Worm (Caenorhabditis elegans) whole organism, young adult: ENCODE measurements around the gene C04A2.15.

Experiments
- C17E4.6 ChIP-seq: fragments of 200-800 bp; sonication (Bioruptor generic); IDR thresholded peaks from 2 replicates; pipeline ENCODE4 v1.3.6; 2022; ENCODE audit warnings: missing genetic modification reagents, missing genetic modification characterization, missing compliant biosample characterization
- F10E7.11 ChIP-seq: sonication (generic microtip); optimal IDR thresholded peaks from 2 replicates; lab custom pipeline; 2017; ENCODE audit warnings: mild to moderate bottlenecking, missing genetic modification characterization, moderate library complexity, missing compliant biosample characterization
- F22D6.2 ChIP-seq: sonication (generic microtip); optimal IDR thresholded peaks from 2 replicates; lab custom pipeline; 2016; ENCODE audit warnings: mild to moderate bottlenecking, missing genetic modification characterization, missing compliant biosample characterization
- F37B4.10 ChIP-seq: fragments of 200-800 bp; sonication (Bioruptor generic); IDR thresholded peaks from 2 replicates; pipeline ENCODE4 v1.3.6; 2022; ENCODE audit warnings: missing genetic modification characterization, missing compliant biosample characterization
- F57A8.1 ChIP-seq: fragments of 200-800 bp; sonication (Bioruptor generic); optimal IDR thresholded peaks from 2 replicates; lab custom pipeline; 2018; ENCODE audit warnings: mild to moderate bottlenecking, missing genetic modification characterization, moderate library complexity, missing compliant biosample characterization
- T26A5.8 ChIP-seq: sonication (generic microtip); optimal IDR thresholded peaks from 2 replicates; lab custom pipeline; 2016; ENCODE audit warnings: missing genetic modification characterization, missing compliant biosample characterization
- aptf-2 ChIP-seq: fragments of 200-800 bp; sonication (Bioruptor generic); conservative IDR thresholded peaks from 2 replicates; pipeline ENCODE4 v1.3.6; 2022; ENCODE audit warnings: missing genetic modification reagents, missing genetic modification characterization, missing compliant biosample characterization
- athp-1 ChIP-seq: sonication (generic microtip); optimal IDR thresholded peaks from 2 replicates; lab custom pipeline; 2017; ENCODE audit warnings: mild to moderate bottlenecking, missing genetic modification characterization, missing compliant biosample characterization
- attf-3 ChIP-seq: fragments of 200-800 bp; sonication (Bioruptor generic); conservative IDR thresholded peaks from 2 replicates; pipeline ENCODE4 v1.3.6; 2022; ENCODE audit warnings: missing genetic modification reagents, missing genetic modification characterization, missing compliant biosample characterization
- attf-6 ChIP-seq: fragments of 200-800 bp; sonication (Bioruptor generic); IDR thresholded peaks from 2 replicates; pipeline ENCODE4 v1.3.6; 2022; ENCODE audit warnings: missing genetic modification reagents, missing genetic modification characterization, missing compliant biosample characterization
- cebp-1 ChIP-seq, 2 experiments: fragments of 200-800 bp in 1 of 2; sonication (Bioruptor generic) in 1 of 2; sonication (generic microtip) in 1 of 2; IDR thresholded peaks in 1 of 2; optimal IDR thresholded peaks in 1 of 2; 2 replicates each; pipeline versions ENCODE4 v1.3.6 to Lab custom; 2017 to 2022; ENCODE audit warnings: missing compliant biosample characterization in 2 of 2, missing genetic modification characterization in 2 of 2, mild to moderate bottlenecking in 1 of 2, missing genetic modification reagents in 1 of 2, moderate library complexity in 1 of 2
- cebp-2 ChIP-seq: fragments of 200-800 bp; sonication (Bioruptor generic); IDR thresholded peaks from 2 replicates; pipeline ENCODE4 v1.3.6; 2022; ENCODE audit warnings: missing genetic modification characterization, missing compliant biosample characterization
- ceh-100 ChIP-seq: fragments of 200-800 bp; sonication (Bioruptor generic); IDR thresholded peaks from 2 replicates; pipeline ENCODE4 v1.3.6; 2022; ENCODE audit warnings: missing genetic modification reagents, missing genetic modification characterization, missing compliant biosample characterization
- ceh-27 ChIP-seq: fragments of 200-800 bp; sonication (Bioruptor generic); optimal IDR thresholded peaks from 2 replicates; lab custom pipeline; 2018; ENCODE audit warnings: mild to moderate bottlenecking, missing genetic modification characterization, moderate library complexity, missing compliant biosample characterization
- ceh-40 ChIP-seq: fragments of 200-800 bp; sonication (Bioruptor generic); IDR thresholded peaks from 2 replicates; pipeline ENCODE4 v1.3.6; 2022; ENCODE audit warnings: missing genetic modification characterization, missing compliant biosample characterization
- ceh-79 ChIP-seq: sonication (generic microtip); optimal IDR thresholded peaks from 2 replicates; lab custom pipeline; 2017; ENCODE audit warnings: mild to moderate bottlenecking, missing genetic modification characterization, missing compliant biosample characterization
- dox-1 ChIP-seq: fragments of 200-800 bp; sonication (Bioruptor generic); IDR thresholded peaks from 2 replicates; pipeline ENCODE4 v1.3.6; 2022; ENCODE audit warnings: missing genetic modification reagents, missing genetic modification characterization, missing compliant biosample characterization
- efl-1 ChIP-seq: fragments of 150-350 bp; optimal IDR thresholded peaks from 2 replicates; lab custom pipeline; 2014; ENCODE audit warnings: missing biosample characterization, missing genetic modification reagents, missing genetic modification characterization
- egl-44 ChIP-seq: fragments of 200-800 bp; sonication (Bioruptor generic); IDR thresholded peaks from 2 replicates; pipeline ENCODE4 v1.3.6; 2022; ENCODE audit warnings: missing genetic modification reagents, missing genetic modification characterization, missing compliant biosample characterization
- ekl-4 ChIP-seq: fragments of 200-800 bp; sonication (Bioruptor generic); IDR thresholded peaks from 2 replicates; pipeline ENCODE4 v1.3.6; 2022; ENCODE audit warnings: missing genetic modification reagents, missing genetic modification characterization, missing compliant biosample characterization
- ets-4 ChIP-seq: fragments of 200-800 bp; sonication (Bioruptor generic); optimal IDR thresholded peaks from 2 replicates; lab custom pipeline; 2018; ENCODE audit warnings: mild to moderate bottlenecking, missing genetic modification characterization, missing compliant biosample characterization
- him-1 ChIP-seq: sonication (generic microtip); optimal IDR thresholded peaks from 2 replicates; lab custom pipeline; 2016; ENCODE audit warnings: missing genotype, missing genetic modification reagents, missing genetic modification characterization, missing compliant biosample characterization
- hlh-12 ChIP-seq: sonication (generic microtip); optimal IDR thresholded peaks from 2 replicates; lab custom pipeline; 2016; ENCODE audit warnings: missing genetic modification characterization, missing compliant biosample characterization
- hlh-26 ChIP-seq: fragments of 200-800 bp; sonication (Bioruptor generic); conservative IDR thresholded peaks from 2 replicates; pipeline ENCODE4 v1.3.6; 2022; ENCODE audit warnings: missing genetic modification reagents, missing genetic modification characterization, missing compliant biosample characterization
- hmg-1.2 ChIP-seq: fragments of 200-800 bp; sonication (Bioruptor generic); IDR thresholded peaks from 2 replicates; pipeline ENCODE4 v1.3.6; 2022; ENCODE audit warnings: missing genetic modification reagents, missing genetic modification characterization, missing compliant biosample characterization
- hsf-1 ChIP-seq: fragments of 200-800 bp; sonication (Bioruptor generic); IDR thresholded peaks from 2 replicates; pipeline ENCODE4 v1.3.6; 2022; ENCODE audit warnings: missing genetic modification reagents, missing genetic modification characterization, missing compliant biosample characterization
- let-607 ChIP-seq, 2 experiments: fragments of 200-800 bp in 1 of 2; sonication (Bioruptor generic) in 1 of 2; sonication (generic microtip) in 1 of 2; optimal IDR thresholded peaks; 2 replicates each; lab custom pipeline; 2016 to 2018; ENCODE audit warnings: mild to moderate bottlenecking in 2 of 2, missing compliant biosample characterization in 2 of 2, missing genetic modification characterization in 2 of 2, moderate library complexity in 2 of 2, missing genotype in 1 of 2
- lsl-1 ChIP-seq: fragments of 200-800 bp; sonication (Bioruptor generic); optimal IDR thresholded peaks from 2 replicates; lab custom pipeline; 2018; ENCODE audit warnings: mild to moderate bottlenecking, missing genetic modification characterization, moderate library complexity, missing compliant biosample characterization
- lsy-27 ChIP-seq: sonication (generic microtip); optimal IDR thresholded peaks from 2 replicates; lab custom pipeline; 2017; ENCODE audit warnings: missing genetic modification characterization, mild to moderate bottlenecking, missing compliant biosample characterization, antibody characterized with exemption, missing genotype, borderline replicate concordance; ENCODE audit not compliant: insufficient read depth
- madf-10 ChIP-seq: sonication (generic microtip); optimal IDR thresholded peaks from 2 replicates; lab custom pipeline; 2016; ENCODE audit warnings: mild to moderate bottlenecking, missing genetic modification characterization, missing compliant biosample characterization
- madf-3 ChIP-seq: fragments of 200-800 bp; sonication (Bioruptor generic); IDR thresholded peaks from 2 replicates; pipeline ENCODE4 v1.3.6; 2022; ENCODE audit warnings: missing genetic modification reagents, missing genetic modification characterization, missing compliant biosample characterization
- madf-8 ChIP-seq: fragments of 200-800 bp; sonication (Bioruptor generic); conservative IDR thresholded peaks from 2 replicates; pipeline ENCODE4 v1.3.6; 2022; ENCODE audit warnings: missing genetic modification reagents, missing genetic modification characterization, missing compliant biosample characterization
- nfyb-1 ChIP-seq: fragments of 200-800 bp; sonication (Bioruptor generic); IDR thresholded peaks from 2 replicates; pipeline ENCODE4 v1.3.6; 2022; ENCODE audit warnings: missing genetic modification reagents, missing genetic modification characterization, missing compliant biosample characterization
- nhr-120 ChIP-seq: fragments of 200-800 bp; sonication (Bioruptor generic); IDR thresholded peaks from 2 replicates; pipeline ENCODE4 v1.3.6; 2022; ENCODE audit warnings: missing genetic modification characterization, missing compliant biosample characterization
- nhr-27 ChIP-seq: fragments of 200-800 bp; sonication (Bioruptor generic); optimal IDR thresholded peaks from 2 replicates; lab custom pipeline; 2018; ENCODE audit warnings: mild to moderate bottlenecking, missing genetic modification characterization, moderate library complexity, missing compliant biosample characterization
- nhr-80 ChIP-seq: sonication (generic microtip); optimal IDR thresholded peaks from 2 replicates; lab custom pipeline; 2016; ENCODE audit warnings: missing genetic modification characterization, missing compliant biosample characterization
- pbrm-1 ChIP-seq: fragments of 200-800 bp; sonication (Bioruptor generic); IDR thresholded peaks from 2 replicates; pipeline ENCODE4 v1.3.6; 2022; ENCODE audit warnings: missing genetic modification reagents, missing genetic modification characterization, missing compliant biosample characterization
- rcor-1 ChIP-seq: fragments of 200-800 bp; sonication (Bioruptor generic); IDR thresholded peaks from 2 replicates; pipeline ENCODE4 v1.3.6; 2022; ENCODE audit warnings: missing genetic modification reagents, missing genetic modification characterization, missing compliant biosample characterization
- snpc-3.4 ChIP-seq: sonication (generic microtip); optimal IDR thresholded peaks from 2 replicates; lab custom pipeline; 2017; ENCODE audit warnings: missing genetic modification characterization, mild to moderate bottlenecking, missing compliant biosample characterization, antibody characterized with exemption, moderate library complexity, missing genotype, missing genetic modification reagents
- xnd-1 ChIP-seq: sonication (generic microtip); optimal IDR thresholded peaks from 2 replicates; lab custom pipeline; 2016; ENCODE audit warnings: missing genotype, missing genetic modification reagents, missing genetic modification characterization, missing compliant biosample characterization
- zfh-2 ChIP-seq: fragments of 200-800 bp; sonication (Bioruptor generic); conservative IDR thresholded peaks from 2 replicates; pipeline ENCODE4 v1.3.6; 2022; ENCODE audit warnings: missing genetic modification reagents, missing genetic modification characterization, missing compliant biosample characterization
- ztf-18 ChIP-seq: sonication (generic microtip); optimal IDR thresholded peaks from 2 replicates; lab custom pipeline; 2016; ENCODE audit warnings: missing genotype, mild to moderate bottlenecking, missing genetic modification characterization, missing compliant biosample characterization
- ztf-3 ChIP-seq: fragments of 200-800 bp; sonication (Bioruptor generic); optimal IDR thresholded peaks from 2 replicates; lab custom pipeline; 2018; ENCODE audit warnings: mild to moderate bottlenecking, missing genetic modification characterization, missing compliant biosample characterization

The C04A2.15 gene

ce11 chrII:6827388-6827787, 24.6 kb upstream of the C04A2.15 start (continued):
- no peak for TF ChIP-seq nfyb-1 (GFP tag; lab: Robert Waterston, UW)
- TF ChIP-seq cebp-1 (GFP tag; IDR thresholded peaks at IDR 0.05; lab: Robert Waterston, UW) = no peak
- peak; percentile 27 for TF ChIP-seq cebp-1 (tag; optimal IDR thresholded peaks at IDR 0.05; lab: Kevin White, UChicago)
- no peak for TF ChIP-seq hlh-12
- no peak for TF ChIP-seq xnd-1 (tag; lab: Kevin White, UChicago)
- TF ChIP-seq C17E4.6 (GFP tag; lab: Robert Waterston, UW) = no peak
- no peak for TF ChIP-seq attf-6 (GFP tag; lab: Robert Waterston, UW)
- no peak for TF ChIP-seq ztf-18 (tag; lab: Kevin White, UChicago)
- no peak for TF ChIP-seq aptf-2
- TF ChIP-seq nhr-120 (GFP tag; lab: Robert Waterston, UW) = no peak
- TF ChIP-seq ceh-100 (GFP tag; lab: Robert Waterston, UW) = no peak
- no peak for TF ChIP-seq cebp-2 (GFP tag; lab: Robert Waterston, UW)
- no peak for TF ChIP-seq athp-1
- no peak for TF ChIP-seq rcor-1 (GFP tag; lab: Robert Waterston, UW)
- no peak for TF ChIP-seq ets-4 (GFP tag; lab: Kevin White, UChicago)
- no peak for TF ChIP-seq lsl-1 (GFP tag; lab: Kevin White, UChicago)
- no peak for TF ChIP-seq let-607 (tag; optimal IDR thresholded peaks at IDR 0.05; lab: Kevin White, UChicago)
- TF ChIP-seq hmg-1.2 (GFP tag; lab: Robert Waterston, UW) = peak; percentile 74
- no peak for TF ChIP-seq lsy-27 (tag; lab: Kevin White, UChicago)
- TF ChIP-seq nhr-80 (tag; lab: Kevin White, UChicago) = no peak
- TF ChIP-seq him-1 = no peak
- no peak for TF ChIP-seq T26A5.8 (tag; lab: Kevin White, UChicago)
- no peak for TF ChIP-seq hsf-1 (GFP tag; lab: Robert Waterston, UW)
- TF ChIP-seq dox-1 (GFP tag; lab: Robert Waterston, UW) = peak; percentile 37; the same call in 1 of the 2 replicates
- no peak for TF ChIP-seq ztf-3

- TF ChIP-seq attf-3 (no peak), ceh-40 (GFP tag; lab: Robert Waterston, UW) (no peak), ekl-4 (GFP tag; lab: Robert Waterston, UW) (no peak), ceh-27 (GFP tag; lab: Kevin White, UChicago) (peak; percentile 40), snpc-3.4 (tag; lab: Kevin White, UChicago) (no peak), let-607 (tag; optimal IDR thresholded peaks at IDR 0.05; lab: Kevin White, UChicago) (no peak), egl-44 (GFP tag; lab: Robert Waterston, UW) (no peak), F57A8.1 (GFP tag; lab: Kevin White, UChicago) (no peak), nfyb-1 (GFP tag; lab: Robert Waterston, UW) (no peak), nhr-27 (no peak), cebp-1 (GFP tag; IDR thresholded peaks at IDR 0.05; lab: Robert Waterston, UW) (no peak), cebp-1 (tag; optimal IDR thresholded peaks at IDR 0.05; lab: Kevin White, UChicago) (no peak), ztf-18 (tag; lab: Kevin White, UChicago) (no peak), rcor-1 (GFP tag; lab: Robert Waterston, UW) (no peak), madf-8 (GFP tag; lab: Robert Waterston, UW) (no peak), pbrm-1 (GFP tag; lab: Robert Waterston, UW) (0 out of 2 replicates have a peak, but pooled peaks have one; percentile 20), F22D6.2 (tag; lab: Kevin White, UChicago) (no peak), hlh-26 (GFP tag; lab: Robert Waterston, UW) (no peak), ceh-79 (tag; lab: Kevin White, UChicago) (no peak), F10E7.11 (no peak), him-1 (no peak), zfh-2 (GFP tag; lab: Robert Waterston, UW) (peak; percentile 84), efl-1 (GFP tag; lab: Kevin White, UChicago) (no peak), madf-3 (no peak), madf-10 (no peak), F37B4.10 (GFP tag; lab: Robert Waterston, UW) (0 out of 2 replicates have a peak, but pooled peaks have one; percentile 76)
Measured at ce11 chrII:6828073-6828900, 23.7 kb upstream of the C04A2.15 start.
